Fruit fly (Drosophila melanogaster): ENCODE data around the gene ATPsynE.

The ATPsynE gene

DNA sequence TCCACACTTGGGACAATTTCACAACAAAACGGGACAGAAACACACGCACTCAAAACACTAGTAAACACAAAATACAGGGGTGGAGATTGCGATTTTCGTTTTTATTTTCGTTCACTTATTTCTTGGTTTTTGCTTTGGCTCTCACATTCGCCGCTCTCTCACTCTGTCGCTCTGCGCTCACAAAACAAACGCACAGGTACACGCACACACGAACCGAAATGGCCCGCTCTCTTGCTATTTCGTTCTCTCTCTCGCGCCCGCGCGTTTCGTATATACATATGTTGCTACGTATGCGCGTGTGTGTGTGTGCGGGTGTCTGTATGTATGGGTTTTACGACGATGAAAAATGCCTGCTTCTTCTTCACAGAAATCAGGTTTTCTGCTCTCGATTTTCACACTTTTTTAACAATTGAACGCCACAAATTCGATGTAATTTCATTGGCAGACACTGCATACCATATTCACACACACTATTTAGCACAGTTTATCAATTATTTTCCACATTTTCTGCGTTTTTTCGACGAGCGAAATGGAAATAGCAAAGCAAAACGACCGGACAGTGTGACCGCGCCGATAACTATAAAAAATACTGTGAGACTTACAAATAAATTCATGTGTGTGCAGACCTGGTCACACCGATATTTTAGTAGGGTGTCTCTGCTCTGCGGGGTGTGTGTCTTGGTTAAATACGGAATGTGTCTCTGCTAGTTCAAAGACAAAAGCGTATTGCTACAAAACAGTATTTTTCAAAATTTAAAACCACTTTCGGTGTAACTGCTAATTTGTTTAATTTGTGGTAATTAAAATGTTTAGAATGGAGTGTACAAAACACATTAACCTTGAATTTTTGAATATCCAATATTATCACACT is 40.2 kb upstream of the ATPsynE start, which contains the start of gene trx (continued):
- TF ChIP-seq oc (tag; optimal IDR thresholded peaks at IDR 0.05) (no peak), CG4854 (GFP tag; optimal IDR thresholded peaks at IDR 0.05) (no peak), Dll (GFP tag; IDR thresholded peaks at IDR 0.05; ENCODE audit: partially characterized antibody) (no peak), ato (GFP tag; IDR thresholded peaks at IDR 0.05; ENCODE audit: partially characterized antibody) (no peak), Rx (GFP tag; IDR thresholded peaks at IDR 0.05) (no peak), Dad (GFP tag; optimal IDR thresholded peaks at IDR 0.05) (peak; percentile 5), CG11398 (GFP tag; optimal IDR thresholded peaks at IDR 0.05) (no peak), CG31388 (GFP tag; optimal IDR thresholded peaks at IDR 0.05) (no peak), unpg (GFP tag; optimal IDR thresholded peaks at IDR 0.05) (no peak), Vsx1 (GFP tag; optimal IDR thresholded peaks at IDR 0.05) (peak; percentile 9), CG5180 (GFP tag; optimal IDR thresholded peaks at IDR 0.05) (no peak), CG34224 (GFP tag; IDR thresholded peaks at IDR 0.05; ENCODE audit: partially characterized antibody) (no peak), dan (GFP tag; IDR thresholded peaks at IDR 0.05) (no peak), ftz-f1 (GFP tag; optimal IDR thresholded peaks at IDR 0.05) (no peak), TFAM (GFP tag; optimal IDR thresholded peaks at IDR 0.05) (no peak), E2f2 (GFP tag; IDR thresholded peaks at IDR 0.05) (no peak), lmd (GFP tag; IDR thresholded peaks at IDR 0.05) (no peak), pan (optimal IDR thresholded peaks at IDR 0.05) (no peak), pan (GFP tag; optimal IDR thresholded peaks at IDR 0.05 in 1 of 2, IDR thresholded peaks at IDR 0.05 in 1 of 2) (no peak), amos (GFP tag; IDR thresholded peaks at IDR 0.05; ENCODE audit: partially characterized antibody) (no peak), CG10565 (GFP tag; optimal IDR thresholded peaks at IDR 0.05) (no peak), so (GFP tag; IDR thresholded peaks at IDR 0.05) (no peak), Antp (GFP tag; optimal IDR thresholded peaks at IDR 0.05) (no peak), Ets97D (GFP tag; optimal IDR thresholded peaks at IDR 0.05) (peak; percentile 81), wek (GFP tag; optimal IDR thresholded peaks at IDR 0.05) (no peak), croc (GFP tag; conservative IDR thresholded peaks at IDR 0.05) (no peak), CG4617 (GFP tag; optimal IDR thresholded peaks at IDR 0.05; ENCODE audit: borderline replicate concordance) (peak; percentile 95), disco-r (GFP tag; optimal IDR thresholded peaks at IDR 0.05) (no peak), Atf6 (GFP tag; IDR thresholded peaks at IDR 0.05) (no peak), CG8944 (GFP tag; optimal IDR thresholded peaks at IDR 0.05) (no peak), CG3163 (GFP tag; optimal IDR thresholded peaks at IDR 0.05) (no peak), bcd (GFP tag; optimal IDR thresholded peaks at IDR 0.05) (peak; percentile 17), lbe (GFP tag; optimal IDR thresholded peaks at IDR 0.05) (peak; percentile 78), fd64A (GFP tag; optimal IDR thresholded peaks at IDR 0.05) (no peak), lilli (GFP tag; optimal IDR thresholded peaks at IDR 0.05) (no peak), rib (GFP tag; IDR thresholded peaks at IDR 0.05) (no peak), otp (GFP tag; IDR thresholded peaks at IDR 0.05) (no peak), CG17568 (GFP tag; optimal IDR thresholded peaks at IDR 0.05) (peak; percentile 100), lov (optimal IDR thresholded peaks at IDR 0.05) (no peak), lov (GFP tag; IDR thresholded peaks at IDR 0.05) (no peak), HHEX (GFP tag; optimal IDR thresholded peaks at IDR 0.05) (no peak), tap (tag; optimal IDR thresholded peaks at IDR 0.05) (no peak), GATAe (GFP tag; conservative IDR thresholded peaks at IDR 0.05) (no peak), mam (GFP tag; optimal IDR thresholded peaks at IDR 0.05) (no peak), ash1 (GFP tag; optimal IDR thresholded peaks at IDR 0.05) (no peak), schlank (tag; optimal IDR thresholded peaks at IDR 0.05) (no peak), dpn (GFP tag; optimal IDR thresholded peaks at IDR 0.05) (peak in 1 of 2 experiments; percentile 1), nmo (GFP tag; optimal IDR thresholded peaks at IDR 0.05) (peak; percentile 52), dmrt11E (tag; optimal IDR thresholded peaks at IDR 0.05) (peak; percentile 6), CG14050 (GFP tag; IDR thresholded peaks at IDR 0.05) (no peak)
